Worm (Caenorhabditis elegans): Measurements from ENCODE around the gene C04G2.5.

Gene C04G2.5

ce11 chrIV:10116765-10117164 lies 21.7 kb upstream of the C04G2.5 start:
- no peak for TF ChIP-seq lin-32 (GFP tag; optimal IDR thresholded peaks at IDR 0.05)
- TF ChIP-seq ceh-39 (tag; optimal IDR thresholded peaks at IDR 0.05) = no peak

ce11 chrIV:10115142-10115541 lies 20.1 kb upstream of the C04G2.5 start, which contains the start of gene C04G2.10:
C04G2.10 (plus strand) TSS chrIV:10115442.
- TF ChIP-seq nhr-28 (tag; optimal IDR thresholded peaks at IDR 0.05) (no peak), ceh-43 (GFP tag; optimal IDR thresholded peaks at IDR 0.05) (no peak), hlh-1 (tag; optimal IDR thresholded peaks at IDR 0.05) (no peak), nhr-76 (tag; optimal IDR thresholded peaks at IDR 0.05) (no peak), lsy-2 (tag; optimal IDR thresholded peaks at IDR 0.05) (no peak), drap-1 (GFP tag; optimal IDR thresholded peaks at IDR 0.05) (no peak), flh-1 (GFP tag; optimal IDR thresholded peaks at IDR 0.05) (no peak), M03D4.4 (tag; optimal IDR thresholded peaks at IDR 0.05) (no peak), blmp-1 (tag; optimal IDR thresholded peaks at IDR 0.05) (no peak), tbx-8 (GFP tag; optimal IDR thresholded peaks at IDR 0.05) (no peak), nhr-12 (tag; optimal IDR thresholded peaks at IDR 0.05) (no peak), elt-1 (tag; optimal IDR thresholded peaks at IDR 0.05; ENCODE audit: borderline replicate concordance, insufficient read depth) (no peak)

ce11 chrIV:10112570-10112969 lies 17.5 kb upstream of the C04G2.5 start, which contains the start of gene nsph-3.2:
nsph-3.2 (plus strand) TSS chrIV:10112870.
- no peak for TF ChIP-seq sem-2 (GFP tag; optimal IDR thresholded peaks at IDR 0.05)
- TF ChIP-seq zip-8 (tag; optimal IDR thresholded peaks at IDR 0.05) = no peak

ce11 chrIV:10111441-10111840 lies 16.4 kb upstream of the C04G2.5 start, which contains the start of gene spch-1:
spch-1 (minus strand) TSS chrIV:10111541.
- TF ChIP-seq unc-120 (tag; optimal IDR thresholded peaks at IDR 0.05; ENCODE audit: poor library complexity, severe bottlenecking) = no peak
- no peak for TF ChIP-seq sptf-1 (tag; optimal IDR thresholded peaks at IDR 0.05)
- no peak for TF ChIP-seq pha-4 (tag; optimal IDR thresholded peaks at IDR 0.05)
- TF ChIP-seq drap-1 (GFP tag; optimal IDR thresholded peaks at IDR 0.05) = no peak
- TF ChIP-seq unc-62 (GFP tag; optimal IDR thresholded peaks at IDR 0.05) = no peak
- TF ChIP-seq ceh-43 (GFP tag; optimal IDR thresholded peaks at IDR 0.05) = no peak
- no peak for TF ChIP-seq blmp-1 (tag; optimal IDR thresholded peaks at IDR 0.05)
- no peak for TF ChIP-seq unc-39 (tag; optimal IDR thresholded peaks at IDR 0.05)
- TF ChIP-seq nhr-76 (tag; optimal IDR thresholded peaks at IDR 0.05) = no peak
- TF ChIP-seq snpc-4 (tag; optimal IDR thresholded peaks at IDR 0.05) = no peak

ce11 chrIV:10110870-10111269 lies 15.8 kb upstream of the C04G2.5 start:
- TF ChIP-seq lsy-2 (tag; optimal IDR thresholded peaks at IDR 0.05) (no peak), unc-120 (tag; optimal IDR thresholded peaks at IDR 0.05; ENCODE audit: poor library complexity, severe bottlenecking) (no peak), sptf-1 (tag; optimal IDR thresholded peaks at IDR 0.05) (no peak), nhr-237 (tag; optimal IDR thresholded peaks at IDR 0.05) (no peak), nhr-12 (tag; optimal IDR thresholded peaks at IDR 0.05) (no peak), hlh-1 (tag; optimal IDR thresholded peaks at IDR 0.05) (no peak), snpc-4 (tag; optimal IDR thresholded peaks at IDR 0.05) (no peak), nhr-28 (tag; optimal IDR thresholded peaks at IDR 0.05) (no peak)

- TF ChIP-seq sptf-1 (tag; optimal IDR thresholded peaks at IDR 0.05) = no peak
Measured at ce11 chrIV:10110417-10110816, 15.3 kb upstream of the C04G2.5 start, which contains the start of gene egl-38. egl-38 (minus strand) TSS chrIV:10110517.

- TF ChIP-seq pha-4 (tag; optimal IDR thresholded peaks at IDR 0.05) = peak; percentile 1
- no peak for TF ChIP-seq ceh-83 (GFP tag; optimal IDR thresholded peaks at IDR 0.05)
Measured at ce11 chrIV:10096881-10097280, 1.8 kb upstream of the C04G2.5 start, which contains the start of gene dis-3. dis-3 (plus strand) TSS chrIV:10097202.

ce11 chrIV:10090358-10090757 lies 4.7 kb downstream of the C04G2.5 start, which contains the start of gene ttbk-5:
ttbk-5 (plus strand) TSS chrIV:10090658.
- TF ChIP-seq ceh-43 (GFP tag; optimal IDR thresholded peaks at IDR 0.05) (no peak), blmp-1 (tag; optimal IDR thresholded peaks at IDR 0.05) (peak; percentile 55), lin-32 (GFP tag; optimal IDR thresholded peaks at IDR 0.05) (no peak)

Measured in whole organism, mixed stage, embryonic.